Fruit fly (Drosophila melanogaster) whole organism: ENCODE measurements around the gene MFS9.

ENCODE experiments used
- CG8478 ChIP-seq: fragments of >200 bp; optimal IDR thresholded peaks from 2 replicates; lab custom pipeline; 2018; ENCODE audit warnings: inconsistent platforms
- Dll ChIP-seq: fragments of >200 bp; optimal IDR thresholded peaks from 2 replicates; lab custom pipeline; 2017
- EcR ChIP-seq, 2 experiments: fragments of >200 bp; optimal IDR thresholded peaks; 2 replicates each; lab custom pipeline; 2017; ENCODE audit warnings: missing biosample characterization in 2 of 2, missing genetic modification characterization in 2 of 2, missing genetic modification reagents in 2 of 2
- psq ChIP-seq: fragments of >200 bp; optimal IDR thresholded peaks from 2 replicates; lab custom pipeline; 2017
- usp ChIP-seq: fragments of >200 bp; optimal IDR thresholded peaks from 2 replicates; lab custom pipeline; 2017; ENCODE audit warnings: missing biosample characterization, missing genetic modification characterization, mixed read lengths

dm6 chr3R:20512368-20512767, at the start of gene MFS9:
- TF ChIP-seq EcR (GFP tag; optimal IDR thresholded peaks at IDR 0.05; lab: Kevin White, UChicago): no peak
- no peak for TF ChIP-seq usp (GFP tag; lab: Kevin White, UChicago)
- TF ChIP-seq CG8478 (lab: Kevin White, UChicago): no peak
- no peak for TF ChIP-seq Dll
- TF ChIP-seq psq (lab: Kevin White, UChicago): no peak
